Worm (Caenorhabditis elegans) whole organism, midembryonic: ENCODE results near the gene T23F11.11.

Experiments used
- T22C8.4 ChIP-seq: fragments of 200-800 bp; sonication (Bioruptor generic); IDR thresholded peaks from 2 replicates; pipeline ENCODE4 v1.3.6; 2022; ENCODE audit warnings: missing genetic modification characterization, missing compliant biosample characterization
- flt-1 ChIP-seq: fragments of 200-800 bp; sonication (Bioruptor generic); IDR thresholded peaks from 2 replicates; pipeline ENCODE4 v1.3.6; 2022; ENCODE audit warnings: missing genetic modification characterization, missing compliant biosample characterization
- klf-2 ChIP-seq: fragments of 200-800 bp; sonication (Bioruptor generic); conservative IDR thresholded peaks from 2 replicates; pipeline ENCODE4 v1.3.6; 2022; ENCODE audit warnings: missing genetic modification reagents, missing genetic modification characterization, missing compliant biosample characterization
- med-1 ChIP-seq: sonication (generic microtip); optimal IDR thresholded peaks from 2 replicates; lab custom pipeline; 2017; ENCODE audit warnings: missing genetic modification characterization, mild to moderate bottlenecking, missing compliant biosample characterization, antibody characterized with exemption, missing genetic modification reagents; ENCODE audit not compliant: insufficient read depth
- ref-1 ChIP-seq: fragments of 200-800 bp; sonication (Bioruptor generic); conservative IDR thresholded peaks from 2 replicates; pipeline ENCODE4 v1.3.6; 2022; ENCODE audit warnings: missing genetic modification reagents, missing genetic modification characterization, missing compliant biosample characterization
- tab-1 ChIP-seq: fragments of 200-800 bp; sonication (Bioruptor generic); IDR thresholded peaks from 2 replicates; pipeline ENCODE4 v1.3.6; 2022; ENCODE audit warnings: missing genetic modification characterization, missing compliant biosample characterization
- ztf-23 ChIP-seq: fragments of 200-800 bp; sonication (Bioruptor generic); IDR thresholded peaks from 2 replicates; pipeline ENCODE4 v1.3.6; 2022; ENCODE audit warnings: missing genetic modification reagents, missing genetic modification characterization, missing compliant biosample characterization
- ztf-29 ChIP-seq: fragments of 200-800 bp; sonication (Bioruptor generic); IDR thresholded peaks from 2 replicates; pipeline ENCODE4 v1.3.6; 2022; ENCODE audit warnings: missing genetic modification reagents, missing genetic modification characterization, missing compliant biosample characterization

DNA sequence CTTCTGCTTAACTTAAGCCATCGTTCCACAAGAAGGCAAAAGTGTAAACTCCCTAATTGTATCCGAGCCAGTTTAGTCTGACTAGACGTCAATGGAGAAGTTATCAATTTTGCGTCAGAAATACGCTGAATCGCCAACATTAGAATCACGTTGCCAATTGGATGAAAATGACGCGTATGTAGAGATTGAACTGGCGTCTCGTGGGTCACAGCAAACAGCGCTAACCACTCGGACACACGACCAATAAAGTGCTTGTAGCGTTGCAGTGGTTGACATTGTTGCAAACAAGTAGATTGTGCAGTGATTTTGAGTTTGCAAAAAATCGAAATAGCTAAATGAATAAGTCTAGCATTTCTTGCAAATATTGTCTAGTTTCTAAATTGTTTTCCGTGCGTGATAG, 18.2 kb upstream of the T23F11.11 start:
- TF ChIP-seq ztf-23 (GFP tag; lab: Robert Waterston, UW) (peak; percentile 89), flt-1 (peak; percentile 91), tab-1 (GFP tag; lab: Robert Waterston, UW) (peak; percentile 93), ztf-29 (GFP tag; lab: Robert Waterston, UW) (peak; percentile 78; the same call in 1 of the 2 replicates), med-1 (GFP tag; lab: Kevin White, UChicago) (peak; percentile 33), T22C8.4 (GFP tag; lab: Robert Waterston, UW) (peak; percentile 81), ref-1 (GFP tag; lab: Robert Waterston, UW) (peak; percentile 73), klf-2 (GFP tag; lab: Robert Waterston, UW) (0 out of 2 replicates have a peak, but pooled peaks have one; percentile 53)
